Worm (Caenorhabditis elegans) whole organism, L1 larva: Measurements from ENCODE around the gene nex-2.

Source experiments
- Y116A8C.19 ChIP-seq: sonication (generic microtip); optimal IDR thresholded peaks from 2 replicates; lab custom pipeline; 2016; ENCODE audit warnings: missing compliant biosample characterization, missing genetic modification characterization, borderline replicate concordance
- aha-1 ChIP-seq: fragments of 150-350 bp; optimal IDR thresholded peaks from 2 replicates; lab custom pipeline; 2014; ENCODE audit warnings: missing biosample characterization, missing genetic modification characterization
- alr-1 ChIP-seq: fragments of 200-800 bp; sonication (Bioruptor generic); optimal IDR thresholded peaks from 2 replicates; lab custom pipeline; 2018; ENCODE audit warnings: borderline replicate concordance, mild to moderate bottlenecking, missing genetic modification characterization, missing compliant biosample characterization
- aly-2 ChIP-seq: fragments of 150-350 bp; optimal IDR thresholded peaks from 2 replicates; lab custom pipeline; 2014; ENCODE audit warnings: missing biosample characterization, missing genetic modification characterization
- blmp-1 ChIP-seq: fragments of 150-350 bp; optimal IDR thresholded peaks from 2 replicates; lab custom pipeline; 2014; ENCODE audit warnings: missing biosample characterization, missing genetic modification characterization
- ceh-90 ChIP-seq: sonication (generic microtip); optimal IDR thresholded peaks from 2 replicates; lab custom pipeline; 2016; ENCODE audit warnings: missing genetic modification characterization, missing compliant biosample characterization
- dpl-1 ChIP-seq, 3 experiments: fragments of 150-350 bp in 2 of 3; sonication (generic microtip) in 1 of 3; optimal IDR thresholded peaks; 2 replicates each; lab custom pipeline; 2014 to 2017; ENCODE audit warnings: missing biosample characterization in 3 of 3, missing genetic modification characterization in 3 of 3, missing genetic modification reagents in 3 of 3
- efl-1 ChIP-seq, 4 experiments: fragments of 150-350 bp; optimal IDR thresholded peaks in 3 of 4; peaks in 1 of 4; 1 replicate in 1 of 4; 2 replicates in 3 of 4; lab custom pipeline; 2014; ENCODE audit warnings: missing biosample characterization in 2 of 4, missing genetic modification characterization in 2 of 4, missing genetic modification reagents in 2 of 4
- elt-3 ChIP-seq, 6 experiments: fragments of 150-350 bp in 1 of 6; sonication (generic microtip); optimal IDR thresholded peaks; 2 replicates each; lab custom pipeline; 2017 to 2018; ENCODE audit warnings: missing biosample characterization in 6 of 6, missing genetic modification characterization in 6 of 6, inconsistent platforms in 1 of 6
- ets-5 ChIP-seq: fragments of 200-800 bp; sonication (Bioruptor generic); IDR thresholded peaks from 2 replicates; pipeline ENCODE4 v1.3.6; 2022; ENCODE audit warnings: missing genetic modification characterization, missing compliant biosample characterization
- grh-1 ChIP-seq: fragments of 200-800 bp; sonication (Bioruptor generic); IDR thresholded peaks from 2 replicates; pipeline ENCODE4 v1.3.6; 2022; ENCODE audit warnings: missing genetic modification reagents, missing genetic modification characterization, missing compliant biosample characterization
- hpl-2 ChIP-seq: fragments of 150-350 bp; optimal IDR thresholded peaks from 2 replicates; lab custom pipeline; 2014; ENCODE audit warnings: missing biosample characterization, missing genetic modification reagents, missing genetic modification characterization
- irx-1 ChIP-seq: sonication (generic microtip); optimal IDR thresholded peaks from 2 replicates; lab custom pipeline; 2016; ENCODE audit warnings: missing genetic modification characterization, missing compliant biosample characterization
- isw-1 ChIP-seq: fragments of 200-800 bp; sonication (Bioruptor generic); IDR thresholded peaks from 2 replicates; pipeline ENCODE4 v1.3.6; 2022; ENCODE audit warnings: missing genetic modification characterization, missing compliant biosample characterization
- lin-13 ChIP-seq: fragments of 150-350 bp; optimal IDR thresholded peaks from 2 replicates; lab custom pipeline; 2014; ENCODE audit warnings: missing biosample characterization, missing genetic modification reagents, missing genetic modification characterization
- lin-14 ChIP-seq: fragments of 200-800 bp; sonication (Bioruptor generic); optimal IDR thresholded peaks from 2 replicates; lab custom pipeline; 2018; ENCODE audit warnings: mild to moderate bottlenecking, missing genetic modification characterization, moderate library complexity, missing compliant biosample characterization
- lin-39 ChIP-seq: fragments of 150-350 bp; optimal IDR thresholded peaks from 2 replicates; lab custom pipeline; 2014; ENCODE audit warnings: missing biosample characterization, missing genetic modification reagents, missing genetic modification characterization
- lsy-2 ChIP-seq, 2 experiments: fragments of 150-350 bp; optimal IDR thresholded peaks; 2 replicates each; lab custom pipeline; 2014; ENCODE audit warnings: missing biosample characterization in 2 of 2, missing genetic modification characterization in 2 of 2
- mab-9 ChIP-seq: fragments of 200-800 bp; sonication (Bioruptor generic); IDR thresholded peaks from 2 replicates; pipeline ENCODE4 v1.3.6; 2022; ENCODE audit warnings: missing genetic modification reagents, missing genetic modification characterization, missing compliant biosample characterization
- mep-1 ChIP-seq: fragments of 150-350 bp; optimal IDR thresholded peaks from 2 replicates; lab custom pipeline; 2014; ENCODE audit warnings: missing biosample characterization, missing genetic modification characterization
- nhr-19 ChIP-seq: fragments of 200-800 bp; sonication (Bioruptor generic); conservative IDR thresholded peaks from 2 replicates; pipeline ENCODE4 v1.3.6; 2022; ENCODE audit warnings: missing genetic modification characterization, missing compliant biosample characterization
- nhr-20 ChIP-seq: sonication (generic microtip); optimal IDR thresholded peaks from 2 replicates; lab custom pipeline; 2016; ENCODE audit warnings: mild to moderate bottlenecking, missing genetic modification characterization, missing compliant biosample characterization
- nhr-237 ChIP-seq: fragments of 150-350 bp; optimal IDR thresholded peaks from 2 replicates; lab custom pipeline; 2014; ENCODE audit warnings: missing biosample characterization, missing genetic modification characterization
- nhr-47 ChIP-seq: sonication (generic microtip); optimal IDR thresholded peaks from 2 replicates; lab custom pipeline; 2016; ENCODE audit warnings: mild to moderate bottlenecking, missing genetic modification characterization, moderate library complexity, missing compliant biosample characterization
- nhr-71 ChIP-seq: sonication (generic microtip); optimal IDR thresholded peaks from 2 replicates; lab custom pipeline; 2016; ENCODE audit warnings: mild to moderate bottlenecking, missing genetic modification characterization, moderate library complexity, missing compliant biosample characterization
- nhr-77 ChIP-seq: fragments of 150-350 bp; optimal IDR thresholded peaks from 2 replicates; lab custom pipeline; 2014; ENCODE audit warnings: missing biosample characterization, missing genetic modification characterization
- nhr-85 ChIP-seq: sonication (generic microtip); peaks from one replicate; lab custom pipeline; 2016; ENCODE audit warnings: missing genetic modification characterization, inconsistent platforms, missing compliant biosample characterization
- nhr-90 ChIP-seq: sonication (generic microtip); optimal IDR thresholded peaks from 2 replicates; lab custom pipeline; 2016; ENCODE audit warnings: mild to moderate bottlenecking, missing genetic modification characterization, missing compliant biosample characterization; ENCODE audit not compliant: poor library complexity
- skn-1 ChIP-seq: fragments of 150-350 bp; optimal IDR thresholded peaks from 2 replicates; lab custom pipeline; 2014; ENCODE audit warnings: missing biosample characterization, missing genetic modification characterization
- snu-23 ChIP-seq: sonication (generic microtip); optimal IDR thresholded peaks from 2 replicates; lab custom pipeline; 2016; ENCODE audit warnings: missing genetic modification characterization, missing compliant biosample characterization
- sox-4 ChIP-seq: sonication (generic microtip); optimal IDR thresholded peaks from 2 replicates; lab custom pipeline; 2016; ENCODE audit warnings: missing genetic modification characterization, missing compliant biosample characterization
- tlp-1 ChIP-seq: fragments of 150-350 bp; optimal IDR thresholded peaks from 2 replicates; lab custom pipeline; 2014; ENCODE audit warnings: missing biosample characterization, missing genetic modification characterization
- unc-130 ChIP-seq: fragments of 150-350 bp; optimal IDR thresholded peaks from 2 replicates; lab custom pipeline; 2017; ENCODE audit warnings: missing biosample characterization, missing genetic modification characterization, inconsistent platforms

The nex-2 gene

DNA sequence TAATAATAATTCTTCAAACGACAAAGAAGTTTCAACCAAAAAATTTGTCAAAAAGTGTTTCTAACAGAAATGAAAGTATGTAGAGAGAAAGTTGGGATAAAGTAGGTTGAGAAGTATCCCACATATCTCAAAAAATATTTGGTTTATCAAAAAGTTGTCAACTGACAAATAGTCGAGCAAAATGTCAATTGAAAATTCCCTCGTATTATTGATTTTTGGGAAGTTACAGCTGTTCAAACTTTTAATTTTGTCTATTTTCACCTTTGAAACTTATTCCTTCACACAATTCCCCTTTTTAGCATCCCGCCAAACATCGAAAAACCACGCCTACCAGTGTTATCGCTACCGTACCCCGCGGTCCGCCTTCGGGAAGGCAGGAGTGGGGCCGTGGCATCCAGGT lies 16.8 kb upstream of the nex-2 start, which contains the start of gene tbx-8:
TSS of gene tbx-8 (plus strand) at position 301 of the 400 bp plus-strand sequence.
- TF ChIP-seq irx-1 (tag; lab: Kevin White, UChicago) (no peak), skn-1 (tag; lab: Kevin White, UChicago) (no peak)
- TF ChIP-seq, all 84 proteins: peak for 0

DNA sequence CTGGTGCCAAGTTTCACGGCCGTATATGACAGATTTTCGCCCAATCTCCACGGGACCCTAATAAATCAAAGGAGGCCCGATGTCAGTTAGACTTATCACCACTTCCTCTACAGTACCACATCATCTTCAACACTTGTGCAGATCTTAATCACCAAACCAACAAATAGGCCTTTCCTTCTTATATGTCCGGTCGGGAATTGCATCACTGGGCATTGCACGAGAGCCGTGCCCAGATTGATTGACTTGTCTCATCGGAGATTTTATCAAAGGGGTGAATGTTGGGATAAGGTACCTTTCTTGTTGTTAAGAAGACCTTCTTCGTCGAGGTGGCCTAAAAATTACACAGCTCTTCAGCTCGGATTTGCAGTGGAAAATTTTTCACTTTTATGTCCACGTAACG lies 14.5 kb upstream of the nex-2 start:
- peak; percentile 36 for TF ChIP-seq nhr-85 (tag; lab: Kevin White, UChicago)
- TF ChIP-seq efl-1 (optimal IDR thresholded peaks at IDR 0.05; lab: Kevin White, UChicago) = no peak
- TF ChIP-seq efl-1 (GFP tag; optimal IDR thresholded peaks at IDR 0.05 in 1 of 2; lab: Kevin White, UChicago) = peak in 1 of 2 experiments; percentile 20
- TF ChIP-seq tlp-1 (tag; lab: Kevin White, UChicago) = no peak
- no peak for TF ChIP-seq unc-130 (tag; lab: Kevin White, UChicago)
- TF ChIP-seq lin-39 (tag; lab: Kevin White, UChicago) = no peak
- TF ChIP-seq alr-1 (tag; lab: Kevin White, UChicago) = no peak
- TF ChIP-seq aha-1 (tag; lab: Kevin White, UChicago) = no peak

DNA sequence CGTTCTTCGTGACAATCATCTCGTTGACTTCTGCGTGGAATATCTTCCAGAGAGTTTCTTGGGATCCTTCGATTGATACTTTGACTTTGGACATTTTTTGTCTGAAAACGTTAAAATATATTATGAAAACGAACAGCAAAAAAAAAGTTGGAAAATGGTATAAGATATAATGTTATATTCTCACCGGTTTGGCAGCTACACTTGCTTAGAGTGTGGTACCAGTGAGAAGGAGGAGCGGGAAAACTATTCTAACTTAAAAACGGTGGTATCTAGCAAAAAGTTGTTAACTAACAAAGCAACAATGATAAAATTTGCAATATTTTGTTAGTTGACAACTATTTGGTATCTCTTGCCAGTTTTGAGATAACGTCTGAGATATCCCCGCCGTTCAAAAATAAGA lies 11.5 kb upstream of the nex-2 start, which contains the start of gene tbx-9:
TSS of gene tbx-9 (minus strand) at position 101 of the 400 bp plus-strand sequence.
- TF ChIP-seq hpl-2 (GFP tag; lab: Kevin White, UChicago) (no peak), efl-1 (optimal IDR thresholded peaks at IDR 0.05; lab: Kevin White, UChicago) (no peak), efl-1 (GFP tag; optimal IDR thresholded peaks at IDR 0.05 in 1 of 2; lab: Kevin White, UChicago) (no peak), ceh-90 (tag; lab: Kevin White, UChicago) (no peak), alr-1 (tag; lab: Kevin White, UChicago) (no peak), sox-4 (tag; lab: Kevin White, UChicago) (no peak), nhr-20 (no peak), Y116A8C.19 (tag; lab: Kevin White, UChicago) (no peak), dpl-1 (GFP tag; optimal IDR thresholded peaks at IDR 0.05; lab: Kevin White, UChicago) (no peak), nhr-90 (tag; lab: Kevin White, UChicago) (no peak)

DNA sequence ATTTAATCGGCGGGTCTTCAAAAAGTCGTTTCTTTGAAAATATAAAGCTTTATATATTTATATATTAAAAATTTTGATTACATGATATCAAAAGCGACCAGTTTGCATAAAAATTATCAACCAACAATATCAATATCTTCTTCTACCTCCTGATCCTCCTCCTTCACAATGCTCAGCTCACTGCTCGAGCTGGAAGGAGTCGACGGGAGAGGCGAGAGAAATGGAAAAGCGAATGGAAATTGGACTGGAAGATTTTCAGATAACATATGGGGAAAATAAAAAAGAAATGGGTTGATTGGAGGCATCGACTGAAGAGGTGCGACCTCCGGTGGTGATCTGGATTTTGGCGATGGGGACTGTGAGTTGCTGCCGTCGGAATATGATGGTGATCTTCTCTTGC lies 9.7 kb upstream of the nex-2 start:
- TF ChIP-seq nhr-237 (tag; lab: Kevin White, UChicago) = no peak
- no peak for TF ChIP-seq efl-1 (optimal IDR thresholded peaks at IDR 0.05; lab: Kevin White, UChicago)
- TF ChIP-seq efl-1 (GFP tag; optimal IDR thresholded peaks at IDR 0.05 in 1 of 2; lab: Kevin White, UChicago) = peak in 1 of 2 experiments; percentile 56

DNA sequence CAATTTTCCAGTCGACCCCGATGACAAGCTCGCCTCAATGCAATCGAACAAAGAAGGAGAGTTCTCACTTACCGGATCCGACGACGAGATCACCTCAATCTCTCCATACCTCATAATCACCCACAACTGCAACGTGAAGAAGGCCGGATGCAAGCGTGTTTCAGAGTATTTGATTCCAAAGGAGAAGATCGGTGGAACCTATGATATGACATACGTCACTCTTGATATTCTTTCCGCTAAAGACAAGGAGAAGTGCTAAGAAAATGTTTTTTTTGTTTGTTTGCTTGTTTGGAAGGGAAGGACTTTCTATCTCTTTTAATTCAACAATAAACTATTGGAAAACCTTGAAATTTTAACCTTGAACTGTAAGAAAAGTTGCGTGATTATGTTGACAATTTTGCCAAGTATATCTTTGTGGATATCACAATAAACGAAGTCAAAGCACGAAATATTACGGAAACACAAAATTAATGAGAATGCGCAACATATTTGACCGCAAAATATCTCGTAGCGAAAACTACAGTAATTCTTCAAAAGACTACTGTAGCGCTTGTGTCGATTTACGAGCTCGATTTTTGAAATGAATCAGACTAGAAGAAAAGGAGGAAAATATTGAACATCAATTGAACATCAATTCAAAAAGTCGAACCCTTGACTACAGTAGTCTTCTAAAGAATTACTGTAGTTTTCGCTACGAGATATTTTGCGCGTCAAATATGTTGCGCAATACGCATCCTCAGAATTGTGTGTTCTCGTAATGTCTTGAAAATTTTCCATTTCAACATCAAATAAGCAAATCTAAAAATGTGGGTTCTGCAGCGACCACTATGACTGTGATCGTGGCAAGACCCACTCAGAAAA lies 9.0 kb upstream of the nex-2 start:
- TF ChIP-seq ceh-90 (tag; lab: Kevin White, UChicago) = no peak
- TF ChIP-seq lin-13 = no peak
- no peak for TF ChIP-seq efl-1 (optimal IDR thresholded peaks at IDR 0.05; lab: Kevin White, UChicago)
- TF ChIP-seq efl-1 (GFP tag; optimal IDR thresholded peaks at IDR 0.05 in 1 of 2; lab: Kevin White, UChicago) = peak in 1 of 2 experiments; percentile 4
- TF ChIP-seq tlp-1 (tag; lab: Kevin White, UChicago) = no peak
- TF ChIP-seq lsy-2 (tag; optimal IDR thresholded peaks at IDR 0.05; lab: Kevin White, UChicago) = no peak
- TF ChIP-seq blmp-1 = peak; percentile 25
- TF ChIP-seq mab-9 = no peak
- TF ChIP-seq nhr-85 (tag; lab: Kevin White, UChicago) = peak; percentile 88
- no peak for TF ChIP-seq nhr-237 (tag; lab: Kevin White, UChicago)
- peak; percentile 26 for TF ChIP-seq nhr-47 (tag; lab: Kevin White, UChicago)
- TF ChIP-seq nhr-71 (tag; lab: Kevin White, UChicago) = peak; percentile 37
- no peak for TF ChIP-seq nhr-19
- TF ChIP-seq ets-5 (GFP tag; lab: Robert Waterston, UW) = no peak
- TF ChIP-seq nhr-20 = peak; percentile 40
- peak in 1 of 6 experiments; percentile 67 for TF ChIP-seq elt-3 (tag; optimal IDR thresholded peaks at IDR 0.05; lab: Kevin White, UChicago)
- TF ChIP-seq grh-1 (GFP tag; lab: Robert Waterston, UW) = peak; percentile 12; the same call in 1 of the 2 replicates
- TF ChIP-seq lin-14 = peak; percentile 53
- no peak for TF ChIP-seq aly-2 (tag; lab: Kevin White, UChicago)
- TF ChIP-seq isw-1 = no peak
- TF ChIP-seq nhr-90 (tag; lab: Kevin White, UChicago) = peak; percentile 37
- TF ChIP-seq mep-1 (tag; lab: Kevin White, UChicago) = no peak
- TF ChIP-seq nhr-77 = no peak
- peak; percentile 27 for TF ChIP-seq snu-23 (GFP tag; lab: Kevin White, UChicago)
